Fruit fly (Drosophila melanogaster): ENCODE results near the gene Atxn7.

Atxn7 gene

dm6 chr2L:2373818-2374746 is 1.6 kb upstream of the Atxn7 start, which contains the start of the genes CG3609 and CG15390 (continued):
- no peak for TF ChIP-seq hth (optimal IDR thresholded peaks at IDR 0.05)
- no peak for TF ChIP-seq D19B (GFP tag; optimal IDR thresholded peaks at IDR 0.05)
- peak; percentile 83 for TF ChIP-seq Chrac-16 (GFP tag; optimal IDR thresholded peaks at IDR 0.05)
- peak; percentile 37 for TF ChIP-seq Deaf1 (tag; optimal IDR thresholded peaks at IDR 0.05)
- TF ChIP-seq CG4424 (GFP tag; optimal IDR thresholded peaks at IDR 0.05), result peak; percentile 56
- peak; percentile 70 for TF ChIP-seq CG18011 (GFP tag; optimal IDR thresholded peaks at IDR 0.05)
- TF ChIP-seq pros (GFP tag; optimal IDR thresholded peaks at IDR 0.05), result no peak
- TF ChIP-seq Bteb2 (GFP tag; optimal IDR thresholded peaks at IDR 0.05), result peak; percentile 87
- TF ChIP-seq CG17568 (GFP tag; optimal IDR thresholded peaks at IDR 0.05), result peak; percentile 79
- peak; percentile 57 for TF ChIP-seq nmo (GFP tag; optimal IDR thresholded peaks at IDR 0.05)
- TF ChIP-seq emc (GFP tag; optimal IDR thresholded peaks at IDR 0.05), result peak; percentile 78
- peak; percentile 12 for TF ChIP-seq psq (GFP tag; optimal IDR thresholded peaks at IDR 0.05)
- TF ChIP-seq peb (GFP tag; IDR thresholded peaks at IDR 0.05), result 0 out of 2 replicates have a peak, but pooled peaks have one; percentile 14
- peak; percentile 23 for TF ChIP-seq tio (GFP tag; optimal IDR thresholded peaks at IDR 0.05)
- TF ChIP-seq CG10959 (GFP tag; IDR thresholded peaks at IDR 0.05), result peak; percentile 67; the same call in 1 of the 2 replicates
- peak; percentile 10 for TF ChIP-seq trem (tag; optimal IDR thresholded peaks at IDR 0.05)
- peak; percentile 97 for TF ChIP-seq gro (GFP tag; optimal IDR thresholded peaks at IDR 0.05)
- TF ChIP-seq Hmr (GFP tag; optimal IDR thresholded peaks at IDR 0.05), result peak; percentile 77
- TF ChIP-seq ken (GFP tag; IDR thresholded peaks at IDR 0.05), result peak; percentile 88
- TF ChIP-seq CG7928 (GFP tag; optimal IDR thresholded peaks at IDR 0.05), result peak; percentile 45
- peak; percentile 76 for TF ChIP-seq CG12219 (GFP tag; optimal IDR thresholded peaks at IDR 0.05)
- TF ChIP-seq so (GFP tag; IDR thresholded peaks at IDR 0.05), result no peak; the same call in 2 of the 3 replicates
- TF ChIP-seq CG32767 (GFP tag; IDR thresholded peaks at IDR 0.05), result peak; percentile 62
- peak; percentile 72 for TF ChIP-seq Max (GFP tag; optimal IDR thresholded peaks at IDR 0.05)
- TF ChIP-seq D19A (tag; optimal IDR thresholded peaks at IDR 0.05), result peak; percentile 53
- TF ChIP-seq CG10431 (GFP tag; optimal IDR thresholded peaks at IDR 0.05), result peak; percentile 64
- TF ChIP-seq CG7839 (tag; optimal IDR thresholded peaks at IDR 0.05), result peak; percentile 64
- no peak for TF ChIP-seq dimm (GFP tag; IDR thresholded peaks at IDR 0.05)
- no peak for TF ChIP-seq seq (GFP tag; IDR thresholded peaks at IDR 0.05)
- TF ChIP-seq sc (optimal IDR thresholded peaks at IDR 0.05), result no peak
- no peak for TF ChIP-seq sc (GFP tag; optimal IDR thresholded peaks at IDR 0.05)
- TF ChIP-seq Ets65A (GFP tag), result peak; percentile 97
- peak; percentile 45 for TF ChIP-seq Ssrp (tag; optimal IDR thresholded peaks at IDR 0.05)
- peak; percentile 81 for TF ChIP-seq CG9817 (tag; optimal IDR thresholded peaks at IDR 0.05)
- peak; percentile 77 to 89 for TF ChIP-seq chif (GFP tag; optimal IDR thresholded peaks at IDR 0.05)
- TF ChIP-seq Hr3 (GFP tag; optimal IDR thresholded peaks at IDR 0.05), result peak; percentile 44
- no peak for TF ChIP-seq gt (GFP tag; IDR thresholded peaks at IDR 0.05)
- peak; percentile 45; the same call in 1 of the 3 replicates for TF ChIP-seq Aef1 (GFP tag; IDR thresholded peaks at IDR 0.05)
- TF ChIP-seq CG3847 (GFP tag; IDR thresholded peaks at IDR 0.05), result peak; percentile 86
- TF ChIP-seq slbo (GFP tag; IDR thresholded peaks at IDR 0.05), result peak; percentile 93
- TF ChIP-seq CG30431 (GFP tag; optimal IDR thresholded peaks at IDR 0.05), result peak; percentile 14
- peak; percentile 88 for TF ChIP-seq bab2 (GFP tag; optimal IDR thresholded peaks at IDR 0.05)
- TF ChIP-seq CG7372 (GFP tag; IDR thresholded peaks at IDR 0.05), result peak; percentile 60
- TF ChIP-seq Awh (GFP tag; IDR thresholded peaks at IDR 0.05), result peak; percentile 74
- TF ChIP-seq vnd (GFP tag; IDR thresholded peaks at IDR 0.05; ENCODE audit: partially characterized antibody), result no peak
- peak; percentile 82 for TF ChIP-seq Xrp1 (GFP tag; IDR thresholded peaks at IDR 0.05)
- TF ChIP-seq fru (optimal IDR thresholded peaks at IDR 0.05), result no peak
- peak; percentile 62 for TF ChIP-seq YL-1 (GFP tag; optimal IDR thresholded peaks at IDR 0.05)
- peak; percentile 67 for TF ChIP-seq pnt (GFP tag; optimal IDR thresholded peaks at IDR 0.05)
- peak; percentile 66 for TF ChIP-seq B-H1 (GFP tag; IDR thresholded peaks at IDR 0.05)

Data from whole organism, embryonic.